Fruit fly (Drosophila melanogaster) whole organism, wandering third instar larva: ENCODE results near the gene CG12689.

Source experiments
- Abd-B ChIP-seq: fragments of >200 bp; optimal IDR thresholded peaks from 2 replicates; lab custom pipeline; 2017; ENCODE audit warnings: missing biosample characterization, missing genetic modification characterization
- CG32264 ChIP-seq: fragments of 200-800 bp; sonication (Bioruptor generic); optimal IDR thresholded peaks from 2 replicates; lab custom pipeline; 2016; ENCODE audit warnings: missing biosample characterization, missing genetic modification characterization
- CrebA ChIP-seq: fragments of 200-800 bp; sonication (Bioruptor generic); optimal IDR thresholded peaks from 2 replicates; lab custom pipeline; 2016; ENCODE audit warnings: missing biosample characterization, mild to moderate bottlenecking, missing genetic modification characterization, borderline replicate concordance
- Dfd ChIP-seq: fragments of >200 bp; optimal IDR thresholded peaks from 2 replicates; lab custom pipeline; 2017; ENCODE audit warnings: missing biosample characterization, missing genetic modification characterization
- Dif ChIP-seq: fragments of 200-275, 200-300 bp; sonication (Bioruptor generic); optimal IDR thresholded peaks from 2 replicates; lab custom pipeline; 2018; ENCODE audit warnings: missing biosample characterization, missing genetic modification characterization; ENCODE audit not compliant: partially characterized antibody
- GATAd ChIP-seq: sonication (Bioruptor generic); optimal IDR thresholded peaks from 2 replicates; lab custom pipeline; 2016; ENCODE audit warnings: missing biosample characterization, missing genetic modification characterization
- HLH106 ChIP-seq: fragments of 200-800 bp; optimal IDR thresholded peaks from 3 replicates; lab custom pipeline; 2019; ENCODE audit warnings: missing biosample characterization, mild to moderate bottlenecking, missing genetic modification characterization, moderate library complexity
- Hnf4 ChIP-seq: fragments of 200-800 bp; sonication (Bioruptor generic); optimal IDR thresholded peaks from 2 replicates; lab custom pipeline; 2016; ENCODE audit warnings: missing biosample characterization, mild to moderate bottlenecking, missing genetic modification characterization
- Hr78 ChIP-seq: fragments of >200 bp; optimal IDR thresholded peaks from 2 replicates; lab custom pipeline; 2017; ENCODE audit warnings: missing biosample characterization, missing genetic modification characterization
- Hr83 ChIP-seq: fragments of 200-300 bp; sonication (Bioruptor generic); optimal IDR thresholded peaks from 2 replicates; lab custom pipeline; 2016; ENCODE audit warnings: missing biosample characterization, mild to moderate bottlenecking, missing genetic modification characterization, moderate library complexity; ENCODE audit not compliant: poor library complexity, severe bottlenecking
- Mio ChIP-seq: sonication (Bioruptor generic); optimal IDR thresholded peaks from 2 replicates; lab custom pipeline; 2016; ENCODE audit warnings: missing biosample characterization, missing genetic modification characterization
- Myc ChIP-seq: fragments of >200 bp; optimal IDR thresholded peaks from 2 replicates; lab custom pipeline; 2017
- N ChIP-seq: fragments of >200 bp; optimal IDR thresholded peaks from 2 replicates; lab custom pipeline; 2018; ENCODE audit warnings: missing biosample characterization, missing external identifiers, missing genetic modification characterization
- OdsH ChIP-seq: fragments of 200-800 bp; sonication (Bioruptor generic); optimal IDR thresholded peaks from 2 replicates; lab custom pipeline; 2016; ENCODE audit warnings: missing biosample characterization, mild to moderate bottlenecking, missing genetic modification characterization
- Rel ChIP-seq, 2 experiments: fragments of 200-800 bp; sonication (Bioruptor generic) in 1 of 2; optimal IDR thresholded peaks; 2 replicates in 1 of 2; 3 replicates in 1 of 2; lab custom pipeline; 2016 to 2019; ENCODE audit warnings: mild to moderate bottlenecking in 2 of 2, missing biosample characterization in 2 of 2, missing genetic modification characterization in 2 of 2, moderate library complexity in 1 of 2
- Sp1 ChIP-seq: fragments of 200-800 bp; sonication (Bioruptor generic); optimal IDR thresholded peaks from 3 replicates; lab custom pipeline; 2019; ENCODE audit warnings: missing biosample characterization, mild to moderate bottlenecking, missing genetic modification characterization, moderate library complexity
- Vsx2 ChIP-seq: fragments of 200-300, 225-300 bp; sonication (Bioruptor generic); optimal IDR thresholded peaks from 2 replicates; lab custom pipeline; 2018; ENCODE audit warnings: missing biosample characterization, missing genetic modification characterization; ENCODE audit not compliant: partially characterized antibody
- br ChIP-seq: fragments of 200-800 bp; sonication (Bioruptor generic); optimal IDR thresholded peaks from 2 replicates; lab custom pipeline; 2016; ENCODE audit warnings: missing biosample characterization, missing genetic modification characterization
- brk ChIP-seq: fragments of 200-800 bp; sonication (Bioruptor generic); optimal IDR thresholded peaks from 2 replicates; lab custom pipeline; 2016; ENCODE audit warnings: missing biosample characterization, mild to moderate bottlenecking, missing genetic modification characterization
- dmrt93B ChIP-seq: fragments of 200-800 bp; sonication (Bioruptor generic); optimal IDR thresholded peaks from 2 replicates; lab custom pipeline; 2018; ENCODE audit warnings: missing biosample characterization, mild to moderate bottlenecking, missing genetic modification characterization
- dsf ChIP-seq: sonication (Bioruptor generic); optimal IDR thresholded peaks from 2 replicates; lab custom pipeline; 2016; ENCODE audit warnings: missing biosample characterization, missing genetic modification characterization, borderline replicate concordance
- ey ChIP-seq: fragments of 200-800 bp; sonication (Bioruptor generic); optimal IDR thresholded peaks from 2 replicates; lab custom pipeline; 2016; ENCODE audit warnings: missing biosample characterization, missing genetic modification characterization
- foxo ChIP-seq, 2 experiments: fragments of 200-800 bp; sonication (Bioruptor generic); optimal IDR thresholded peaks; 2 replicates in 1 of 2; 3 replicates in 1 of 2; lab custom pipeline; 2016 to 2017; ENCODE audit warnings: missing biosample characterization in 2 of 2, missing genetic modification characterization in 2 of 2
- fru ChIP-seq: fragments of 200-800 bp; sonication (Bioruptor generic); optimal IDR thresholded peaks from 3 replicates; lab custom pipeline; 2016; ENCODE audit warnings: missing biosample characterization, mild to moderate bottlenecking, missing genetic modification characterization
- h ChIP-seq: fragments of 200-800 bp; sonication (Bioruptor generic); optimal IDR thresholded peaks from 3 replicates; lab custom pipeline; 2016; ENCODE audit warnings: missing biosample characterization, mild to moderate bottlenecking, missing genetic modification characterization
- lola ChIP-seq: fragments of >200 bp; optimal IDR thresholded peaks from 2 replicates; lab custom pipeline; 2017; ENCODE audit warnings: missing biosample characterization, missing genetic modification characterization
- pan ChIP-seq: fragments of >200 bp; optimal IDR thresholded peaks from 2 replicates; lab custom pipeline; 2017
- psq ChIP-seq: fragments of 200-800 bp; sonication (Bioruptor generic); optimal IDR thresholded peaks from 3 replicates; lab custom pipeline; 2017; ENCODE audit warnings: missing biosample characterization, mild to moderate bottlenecking, missing genetic modification characterization, moderate library complexity
- rgr ChIP-seq: fragments of 200-800 bp; sonication (Bioruptor generic); optimal IDR thresholded peaks from 3 replicates; lab custom pipeline; 2016; ENCODE audit warnings: missing biosample characterization, mild to moderate bottlenecking, missing genetic modification characterization
- sage ChIP-seq: fragments of 200-800 bp; sonication (Bioruptor generic); optimal IDR thresholded peaks from 2 replicates; lab custom pipeline; 2016; ENCODE audit warnings: missing biosample characterization, mild to moderate bottlenecking, missing genetic modification characterization
- usp ChIP-seq: fragments of >200 bp; optimal IDR thresholded peaks from 2 replicates; lab custom pipeline; 2017; ENCODE audit warnings: missing biosample characterization, missing genetic modification characterization
- woc ChIP-seq: sonication (Bioruptor generic); optimal IDR thresholded peaks from 2 replicates; lab custom pipeline; 2016; ENCODE audit warnings: missing biosample characterization, mild to moderate bottlenecking, missing genetic modification characterization

CG12689 gene

DNA sequence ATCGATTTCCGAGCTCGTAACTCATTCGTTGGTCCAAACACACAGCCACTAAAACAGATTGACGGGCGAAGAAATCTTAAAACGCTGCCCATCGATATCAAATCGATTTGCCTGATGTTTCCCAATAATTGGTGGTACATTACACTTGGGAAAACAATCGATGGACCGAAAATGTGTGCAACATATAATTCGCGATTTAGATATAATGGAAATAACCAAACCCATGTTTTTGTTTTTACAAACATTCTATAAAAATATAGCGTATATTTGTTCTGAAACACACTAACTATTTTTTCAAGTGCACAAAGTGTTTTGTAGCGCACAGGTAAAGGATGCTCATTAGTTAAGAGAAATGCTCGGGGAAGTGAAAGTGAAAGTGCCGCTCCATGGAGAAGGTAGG lies 33.8 kb downstream of the CG12689 start:
- no peak for TF ChIP-seq GATAd (GFP tag; lab: Kevin White, UChicago)
- no peak for TF ChIP-seq lola (GFP tag; lab: Kevin White, UChicago)
- no peak for TF ChIP-seq fru (GFP tag; lab: Kevin White, UChicago)

- TF ChIP-seq h (GFP tag; lab: Kevin White, UChicago) (peak; percentile 5), Hnf4 (GFP tag; lab: Kevin White, UChicago) (no peak), foxo (GFP tag; optimal IDR thresholded peaks at IDR 0.05; lab: Kevin White, UChicago) (peak in 1 of 2 experiments; percentile 4), Sp1 (GFP tag; lab: Kevin White, UChicago) (peak; percentile 9)
These were observed 35.2 kb downstream of the CG12689 start for dm6 chrX:7550704-7551103.

- TF ChIP-seq HLH106 = no peak
- TF ChIP-seq Hr83 (GFP tag; lab: Kevin White, UChicago) = no peak
- TF ChIP-seq lola (GFP tag; lab: Kevin White, UChicago) = no peak
- TF ChIP-seq Dif (GFP tag; lab: Kevin White, UChicago) = no peak
- TF ChIP-seq foxo (GFP tag; optimal IDR thresholded peaks at IDR 0.05; lab: Kevin White, UChicago) = no peak
- TF ChIP-seq br (GFP tag; lab: Kevin White, UChicago) = no peak
- no peak for TF ChIP-seq N (GFP tag; lab: Kevin White, UChicago)
- no peak for TF ChIP-seq Dfd (GFP tag; lab: Kevin White, UChicago)
- no peak for TF ChIP-seq Hnf4 (GFP tag; lab: Kevin White, UChicago)
- no peak for TF ChIP-seq rgr (GFP tag; lab: Kevin White, UChicago)
- TF ChIP-seq Rel (GFP tag; optimal IDR thresholded peaks at IDR 0.05; lab: Kevin White, UChicago) = no peak
- no peak for TF ChIP-seq Rel (tag; optimal IDR thresholded peaks at IDR 0.05; lab: Kevin White, UChicago)
These were observed 38.0 kb downstream of the CG12689 start, which contains the start of gene CG32719 for dm6 chrX:7547892-7548291. TSS of gene CG32719 (minus strand) at chrX:7547992.

DNA sequence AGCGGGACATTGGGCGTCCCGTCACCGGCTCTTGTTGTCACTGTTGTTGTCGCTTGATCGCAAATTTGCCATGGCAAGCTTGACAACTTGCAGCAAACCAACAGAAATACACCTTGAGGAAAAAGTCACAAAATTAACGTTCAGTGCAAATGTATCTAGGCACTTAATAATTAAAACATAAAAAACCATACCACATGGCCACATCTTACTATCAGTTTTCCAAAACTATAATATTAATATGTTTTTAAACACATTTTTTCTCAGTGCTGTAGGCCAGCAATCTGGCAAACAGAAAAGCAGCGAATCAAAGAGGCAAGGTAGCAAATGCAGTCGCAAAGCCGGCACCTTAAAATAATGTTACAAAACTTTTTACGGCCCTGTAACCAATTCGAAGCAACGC lies 39.6 kb downstream of the CG12689 start:
- no peak for TF ChIP-seq ey (GFP tag; lab: Kevin White, UChicago)
- TF ChIP-seq h (GFP tag; lab: Kevin White, UChicago) = peak; percentile 11
- TF ChIP-seq foxo (GFP tag; optimal IDR thresholded peaks at IDR 0.05; lab: Kevin White, UChicago) = no peak
- TF ChIP-seq psq (GFP tag; lab: Kevin White, UChicago) = no peak
- no peak for TF ChIP-seq fru (GFP tag; lab: Kevin White, UChicago)

DNA sequence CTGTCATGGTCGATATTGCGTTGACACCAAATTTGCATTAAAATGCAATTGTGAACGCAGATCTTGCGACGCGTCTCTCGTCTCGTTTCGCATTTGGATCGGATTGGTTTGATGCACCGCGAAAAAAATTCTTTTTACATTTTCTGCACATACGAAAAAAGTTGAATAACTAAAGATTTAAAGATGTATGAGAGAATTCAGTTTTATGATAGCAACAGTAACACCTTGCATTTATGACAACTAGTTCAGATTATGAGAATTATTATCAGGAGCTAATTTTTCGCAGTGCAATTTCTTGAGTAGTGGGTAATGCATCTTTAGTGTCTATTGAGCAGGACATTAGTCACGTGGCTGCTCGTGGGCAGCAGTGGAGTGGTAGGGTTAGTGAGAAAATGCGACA lies 42.0 kb downstream of the CG12689 start:
- TF ChIP-seq dsf = no peak
- no peak for TF ChIP-seq brk (GFP tag; lab: Kevin White, UChicago)
- TF ChIP-seq Myc (lab: Kevin White, UChicago) = no peak
- no peak for TF ChIP-seq pan (lab: Kevin White, UChicago)
- TF ChIP-seq h (GFP tag; lab: Kevin White, UChicago) = peak; percentile 48
- no peak for TF ChIP-seq usp (GFP tag; lab: Kevin White, UChicago)
- no peak for TF ChIP-seq CrebA (GFP tag; lab: Kevin White, UChicago)
- TF ChIP-seq fru (GFP tag; lab: Kevin White, UChicago) = peak; percentile 54
- TF ChIP-seq CG32264 = no peak
- TF ChIP-seq dmrt93B (GFP tag; lab: Kevin White, UChicago) = peak; percentile 3
- peak; percentile 30 for TF ChIP-seq HLH106
- TF ChIP-seq Hr83 (GFP tag; lab: Kevin White, UChicago) = no peak
- TF ChIP-seq Sp1 (GFP tag; lab: Kevin White, UChicago) = peak; percentile 24
- TF ChIP-seq psq (GFP tag; lab: Kevin White, UChicago) = peak; percentile 5
- peak; percentile 6 for TF ChIP-seq Hnf4 (GFP tag; lab: Kevin White, UChicago)
- TF ChIP-seq rgr (GFP tag; lab: Kevin White, UChicago) = peak; percentile 43
- no peak for TF ChIP-seq Vsx2 (GFP tag; lab: Kevin White, UChicago)
- TF ChIP-seq Abd-B = no peak
- TF ChIP-seq sage = no peak
- no peak for TF ChIP-seq Hr78
- TF ChIP-seq OdsH = peak; percentile 29
- TF ChIP-seq br (GFP tag; lab: Kevin White, UChicago) = peak; percentile 37
- peak in 1 of 2 experiments; percentile 46 for TF ChIP-seq foxo (GFP tag; optimal IDR thresholded peaks at IDR 0.05; lab: Kevin White, UChicago)
- peak; percentile 38 for TF ChIP-seq ey (GFP tag; lab: Kevin White, UChicago)
- no peak for TF ChIP-seq Mio (GFP tag; lab: Kevin White, UChicago)
- peak; percentile 2 for TF ChIP-seq woc (GFP tag; lab: Kevin White, UChicago)
